Fruit fly (Drosophila melanogaster) whole organism, prepupa: ENCODE results near the gene Gr28b.

Experiments
- CG10631 ChIP-seq: fragments of 200-800 bp; sonication (Bioruptor generic); optimal IDR thresholded peaks from 2 replicates; lab custom pipeline; 2016; ENCODE audit warnings: missing biosample characterization, missing genetic modification characterization
- CG10669 ChIP-seq: fragments of 200-800 bp; sonication (Bioruptor generic); optimal IDR thresholded peaks from 3 replicates; lab custom pipeline; 2018; ENCODE audit warnings: missing biosample characterization, mild to moderate bottlenecking, missing genetic modification characterization, moderate library complexity
- CG11294 ChIP-seq: fragments of 200-800 bp; sonication (Bioruptor generic); IDR thresholded peaks from 2 replicates; pipeline ENCODE4 v1.3.6; 2022; ENCODE audit warnings: missing biosample characterization, missing genetic modification characterization
- CG11762 ChIP-seq: fragments of 200-800 bp; sonication (Bioruptor generic); optimal IDR thresholded peaks from 3 replicates; lab custom pipeline; 2016; ENCODE audit warnings: missing biosample characterization, missing genetic modification characterization; ENCODE audit not compliant: insufficient read depth
- CG11902 ChIP-seq: fragments of 200-800 bp; sonication (Bioruptor generic); optimal IDR thresholded peaks from 3 replicates; lab custom pipeline; 2016; ENCODE audit warnings: missing biosample characterization, missing genetic modification characterization
- CG15336 ChIP-seq: fragments of 200-800 bp; sonication (Bioruptor generic); IDR thresholded peaks from 2 replicates; pipeline ENCODE4 v1.3.6; 2022; ENCODE audit warnings: missing biosample characterization, missing genetic modification characterization
- CG1621 ChIP-seq: fragments of 200-800 bp; sonication (Bioruptor generic); optimal IDR thresholded peaks from 3 replicates; lab custom pipeline; 2018; ENCODE audit warnings: missing biosample characterization, mild to moderate bottlenecking, missing genetic modification characterization
- CG3032 ChIP-seq: fragments of 200-800 bp; optimal IDR thresholded peaks from 2 replicates; lab custom pipeline; 2019; ENCODE audit warnings: missing biosample characterization, mild to moderate bottlenecking, missing genetic modification characterization, moderate library complexity
- CG31627 ChIP-seq: fragments of 200-800 bp; sonication (Bioruptor generic); optimal IDR thresholded peaks from 3 replicates; lab custom pipeline; 2016; ENCODE audit warnings: missing biosample characterization, missing genetic modification characterization
- CG32006 ChIP-seq: fragments of 200-800 bp; sonication (Bioruptor generic); optimal IDR thresholded peaks from 3 replicates; lab custom pipeline; 2017; ENCODE audit warnings: missing biosample characterization, mild to moderate bottlenecking, missing genetic modification characterization
- CG34406 ChIP-seq: fragments of 200-800 bp; sonication (Bioruptor generic); optimal IDR thresholded peaks from 3 replicates; lab custom pipeline; 2016; ENCODE audit warnings: missing biosample characterization, missing genetic modification characterization
- CG3919 ChIP-seq: fragments of 200-800 bp; sonication (Bioruptor generic); optimal IDR thresholded peaks from 3 replicates; lab custom pipeline; 2016; ENCODE audit warnings: missing biosample characterization, missing genetic modification characterization
- CG6163 ChIP-seq: fragments of 200-800 bp; sonication (Bioruptor generic); IDR thresholded peaks from 3 replicates; pipeline ENCODE4 v1.3.6; 2022; ENCODE audit warnings: missing biosample characterization, missing genetic modification characterization
- CG6276 ChIP-seq: fragments of 200-800 bp; sonication (Bioruptor generic); optimal IDR thresholded peaks from 2 replicates; lab custom pipeline; 2017; ENCODE audit warnings: missing biosample characterization, mild to moderate bottlenecking, missing genetic modification characterization
- CG6792 ChIP-seq: fragments of 200-800 bp; sonication (Bioruptor generic); optimal IDR thresholded peaks from 3 replicates; lab custom pipeline; 2016; ENCODE audit warnings: missing biosample characterization, missing genetic modification characterization
- CG6808 ChIP-seq: fragments of 200-800 bp; sonication (Bioruptor generic); optimal IDR thresholded peaks from 3 replicates; lab custom pipeline; 2017; ENCODE audit warnings: missing biosample characterization, missing genetic modification characterization, mild to moderate bottlenecking, moderate library complexity, missing genetic modification reagents
- CG7368 ChIP-seq: fragments of 200-800 bp; sonication (Bioruptor generic); optimal IDR thresholded peaks from 3 replicates; lab custom pipeline; 2016; ENCODE audit warnings: missing biosample characterization, missing genetic modification characterization
- CG8319 ChIP-seq: fragments of 200-800 bp; sonication (Bioruptor generic); optimal IDR thresholded peaks from 3 replicates; lab custom pipeline; 2016; ENCODE audit warnings: missing biosample characterization, missing genetic modification characterization
- CG8632 ChIP-seq: fragments of 200-800 bp; sonication (Bioruptor generic); optimal IDR thresholded peaks from 3 replicates; lab custom pipeline; 2016; ENCODE audit warnings: missing biosample characterization, missing genetic modification characterization
- CG9139 ChIP-seq: fragments of 200-800 bp; sonication (Bioruptor generic); optimal IDR thresholded peaks from 3 replicates; lab custom pipeline; 2017; ENCODE audit warnings: missing biosample characterization, mild to moderate bottlenecking, missing genetic modification characterization
- Eip78C ChIP-seq: fragments of 200-800 bp; sonication (Bioruptor generic); peaks from one replicate; lab custom pipeline; 2016; ENCODE audit warnings: missing biosample characterization, missing genetic modification characterization
- Eip93F ChIP-seq: fragments of 200-800 bp; sonication (Bioruptor generic); optimal IDR thresholded peaks from 2 replicates; lab custom pipeline; 2016; ENCODE audit warnings: missing biosample characterization, mild to moderate bottlenecking, missing genetic modification characterization
- Ets21C ChIP-seq: fragments of 200-800 bp; sonication (Bioruptor generic); optimal IDR thresholded peaks from 3 replicates; lab custom pipeline; 2016; ENCODE audit warnings: missing biosample characterization, missing genetic modification characterization
- Ets96B ChIP-seq: fragments of 200-800 bp; optimal IDR thresholded peaks from 2 replicates; lab custom pipeline; 2019; ENCODE audit warnings: missing biosample characterization, mild to moderate bottlenecking, missing genetic modification characterization, moderate library complexity
- Gug ChIP-seq: fragments of 200-800 bp; sonication (Bioruptor generic); IDR thresholded peaks from 2 replicates; pipeline ENCODE4 v1.3.6; 2022; ENCODE audit warnings: missing biosample characterization, missing genetic modification characterization
- Hr38 ChIP-seq: sonication (Bioruptor generic); optimal IDR thresholded peaks from 2 replicates; lab custom pipeline; 2016; ENCODE audit warnings: missing biosample characterization, missing genetic modification characterization
- Hr39 ChIP-seq: fragments of 200-800 bp; sonication (Bioruptor generic); optimal IDR thresholded peaks from 2 replicates; lab custom pipeline; 2016; ENCODE audit warnings: missing biosample characterization, missing genetic modification characterization
- Hr4 ChIP-seq: fragments of 200-800 bp; sonication (Bioruptor generic); optimal IDR thresholded peaks from 3 replicates; lab custom pipeline; 2016; ENCODE audit warnings: missing biosample characterization, missing genetic modification characterization
- Lpt ChIP-seq: fragments of 200-800 bp; sonication (Bioruptor generic); optimal IDR thresholded peaks from 3 replicates; lab custom pipeline; 2016; ENCODE audit warnings: missing biosample characterization, missing genetic modification characterization
- Met ChIP-seq: fragments of 200-800 bp; sonication (Bioruptor generic); optimal IDR thresholded peaks from 3 replicates; lab custom pipeline; 2016; ENCODE audit warnings: missing biosample characterization, missing genetic modification characterization
- Smox ChIP-seq: fragments of 200-800 bp; sonication (Bioruptor generic); optimal IDR thresholded peaks from 3 replicates; lab custom pipeline; 2016; ENCODE audit warnings: missing biosample characterization, missing genetic modification characterization
- Sox14 ChIP-seq: fragments of 200-800 bp; sonication (Bioruptor generic); optimal IDR thresholded peaks from 3 replicates; lab custom pipeline; 2016; ENCODE audit warnings: missing biosample characterization, missing genetic modification characterization
- Sox15 ChIP-seq: fragments of 200-800 bp; sonication (Bioruptor generic); optimal IDR thresholded peaks from 3 replicates; lab custom pipeline; 2016; ENCODE audit warnings: missing biosample characterization, missing genetic modification characterization
- achi ChIP-seq: fragments of 200-800 bp; sonication (Bioruptor generic); optimal IDR thresholded peaks from 3 replicates; lab custom pipeline; 2016; ENCODE audit warnings: missing biosample characterization, missing genetic modification characterization
- cyc ChIP-seq: fragments of 200-800 bp; sonication (Bioruptor generic); optimal IDR thresholded peaks from 3 replicates; lab custom pipeline; 2016; ENCODE audit warnings: missing biosample characterization, missing genetic modification characterization
- dac ChIP-seq: fragments of 200-800 bp; sonication (Bioruptor generic); optimal IDR thresholded peaks from 2 replicates; lab custom pipeline; 2017; ENCODE audit warnings: missing biosample characterization, mild to moderate bottlenecking, missing genetic modification characterization
- dsx ChIP-seq: fragments of 200-800 bp; optimal IDR thresholded peaks from 3 replicates; lab custom pipeline; 2019; ENCODE audit warnings: missing biosample characterization, mild to moderate bottlenecking, missing genetic modification characterization, moderate library complexity; ENCODE audit not compliant: poor library complexity, severe bottlenecking
- esn ChIP-seq: fragments of 200-800 bp; sonication (Bioruptor generic); optimal IDR thresholded peaks from 2 replicates; lab custom pipeline; 2016; ENCODE audit warnings: missing biosample characterization, mild to moderate bottlenecking, missing genetic modification characterization, moderate library complexity
- fd85E ChIP-seq: fragments of 200-800 bp; sonication (Bioruptor generic); optimal IDR thresholded peaks from 3 replicates; lab custom pipeline; 2016; ENCODE audit warnings: missing biosample characterization, missing genetic modification characterization
- fkh ChIP-seq: fragments of 200-800 bp; sonication (Bioruptor generic); optimal IDR thresholded peaks from 3 replicates; lab custom pipeline; 2017; ENCODE audit warnings: missing biosample characterization, mild to moderate bottlenecking, missing genetic modification characterization, moderate library complexity
- lz ChIP-seq: fragments of 200-800 bp; sonication (Bioruptor generic); optimal IDR thresholded peaks from 3 replicates; lab custom pipeline; 2016; ENCODE audit warnings: missing biosample characterization, missing genetic modification characterization
- net ChIP-seq: fragments of 200-800 bp; sonication (Bioruptor generic); optimal IDR thresholded peaks from 3 replicates; lab custom pipeline; 2016; ENCODE audit warnings: missing biosample characterization, missing genetic modification characterization
- salr ChIP-seq, 2 experiments: fragments of 200-800 bp; sonication (Bioruptor generic); optimal IDR thresholded peaks; 3 replicates each; lab custom pipeline; 2016 to 2018; ENCODE audit warnings: missing biosample characterization in 2 of 2, missing genetic modification characterization in 2 of 2, mild to moderate bottlenecking in 1 of 2
- spab ChIP-seq: fragments of 200-800 bp; sonication (Bioruptor generic); optimal IDR thresholded peaks from 2 replicates; lab custom pipeline; 2017; ENCODE audit warnings: missing biosample characterization, mild to moderate bottlenecking, missing genetic modification characterization, missing genetic modification reagents
- svp ChIP-seq: fragments of 200-800 bp; sonication (Bioruptor generic); peaks from one replicate; lab custom pipeline; 2016; ENCODE audit warnings: missing biosample characterization, missing genetic modification characterization
- topi ChIP-seq: fragments of 200-800 bp; sonication (Bioruptor generic); optimal IDR thresholded peaks from 3 replicates; lab custom pipeline; 2016; ENCODE audit warnings: missing biosample characterization, missing genetic modification characterization
- vri ChIP-seq: fragments of 200-800 bp; sonication (Bioruptor generic); optimal IDR thresholded peaks from 3 replicates; lab custom pipeline; 2016; ENCODE audit warnings: missing biosample characterization, mild to moderate bottlenecking, missing genetic modification characterization

The Gr28b gene

dm6 chr2L:7437325-7437707 lies 24.7 kb downstream of the Gr28b start, which contains the start of gene CG5973 (continued):
- no peak for TF ChIP-seq CG8319 (GFP tag; lab: Kevin White, UChicago)
- TF ChIP-seq CG10631 (GFP tag; lab: Kevin White, UChicago): no peak
- no peak for TF ChIP-seq dac (GFP tag; lab: Kevin White, UChicago)
- no peak for TF ChIP-seq Ets96B (tag; lab: Kevin White, UChicago)
- no peak for TF ChIP-seq Eip93F (GFP tag; lab: Kevin White, UChicago)
- no peak for TF ChIP-seq CG11294 (GFP tag; lab: Robert Waterston, UW)
- no peak for TF ChIP-seq CG11902 (GFP tag; lab: Kevin White, UChicago)
- TF ChIP-seq Sox14: no peak
- peak; percentile 2 for TF ChIP-seq dsx (GFP tag; lab: Kevin White, UChicago)
- TF ChIP-seq esn (GFP tag; lab: Kevin White, UChicago): no peak
- TF ChIP-seq CG34406: no peak
- no peak for TF ChIP-seq Hr4 (GFP tag; lab: Kevin White, UChicago)
- TF ChIP-seq CG9139 (GFP tag; lab: Kevin White, UChicago): peak; percentile 47
- no peak for TF ChIP-seq fd85E (GFP tag; lab: Kevin White, UChicago)
- TF ChIP-seq Hr38 (GFP tag; lab: Kevin White, UChicago): no peak
- no peak for TF ChIP-seq CG11762 (GFP tag; lab: Kevin White, UChicago)
- no peak for TF ChIP-seq Smox (GFP tag; lab: Kevin White, UChicago)
- no peak for TF ChIP-seq achi
- no peak for TF ChIP-seq spab
- TF ChIP-seq Ets21C (GFP tag; lab: Kevin White, UChicago): no peak
- peak; percentile 12 for TF ChIP-seq net (GFP tag; lab: Kevin White, UChicago)
- TF ChIP-seq CG32006 (GFP tag; lab: Kevin White, UChicago): peak; percentile 43
- TF ChIP-seq CG15336 (GFP tag; lab: Robert Waterston, UW): no peak; the same call in 1 of the 2 replicates
- no peak for TF ChIP-seq cyc (GFP tag; lab: Kevin White, UChicago)
- no peak for TF ChIP-seq CG6792

- no peak for TF ChIP-seq net (GFP tag; lab: Kevin White, UChicago)
- peak; percentile 1 for TF ChIP-seq CG3919
- no peak for TF ChIP-seq CG32006 (GFP tag; lab: Kevin White, UChicago)
- no peak for TF ChIP-seq lz (GFP tag; lab: Kevin White, UChicago)
- TF ChIP-seq Gug (GFP tag; lab: Robert Waterston, UW): no peak
- no peak for TF ChIP-seq Sox15 (GFP tag; lab: Kevin White, UChicago)
- peak; percentile 50 for TF ChIP-seq Eip78C (GFP tag; lab: Kevin White, UChicago)
- TF ChIP-seq Lpt (GFP tag; lab: Kevin White, UChicago): no peak
- no peak for TF ChIP-seq CG1621 (tag; lab: Kevin White, UChicago)
- peak; percentile 86 for TF ChIP-seq vri (GFP tag; lab: Kevin White, UChicago)
- no peak for TF ChIP-seq CG3032 (tag; lab: Kevin White, UChicago)
- no peak for TF ChIP-seq CG6276
- peak; percentile 35 for TF ChIP-seq CG10669 (GFP tag; lab: Kevin White, UChicago)
- no peak for TF ChIP-seq CG8319 (GFP tag; lab: Kevin White, UChicago)
- no peak for TF ChIP-seq CG31627 (GFP tag; lab: Kevin White, UChicago)
- peak; percentile 7 for TF ChIP-seq CG8632 (GFP tag; lab: Kevin White, UChicago)
- no peak for TF ChIP-seq Sox14
- TF ChIP-seq achi: peak; percentile 2
- no peak for TF ChIP-seq Met (GFP tag; lab: Kevin White, UChicago)
- no peak for TF ChIP-seq cyc (GFP tag; lab: Kevin White, UChicago)
- TF ChIP-seq CG7368: peak; percentile 43
- TF ChIP-seq Hr4 (GFP tag; lab: Kevin White, UChicago): no peak
- no peak for TF ChIP-seq CG34406
- peak; percentile 60 for TF ChIP-seq CG10631 (GFP tag; lab: Kevin White, UChicago)
- TF ChIP-seq svp (GFP tag; lab: Kevin White, UChicago): no peak
- no peak for TF ChIP-seq CG11902 (GFP tag; lab: Kevin White, UChicago)
- no peak for TF ChIP-seq salr (GFP tag; optimal IDR thresholded peaks at IDR 0.05; lab: Kevin White, UChicago)
- TF ChIP-seq Ets21C (GFP tag; lab: Kevin White, UChicago): no peak
- no peak for TF ChIP-seq CG6792
- peak; percentile 42; the same call in 2 of the 3 replicates for TF ChIP-seq CG6163
- TF ChIP-seq CG6808 (GFP tag; lab: Kevin White, UChicago): no peak
- no peak for TF ChIP-seq dac (GFP tag; lab: Kevin White, UChicago)
- TF ChIP-seq Hr38 (GFP tag; lab: Kevin White, UChicago): peak; percentile 64
- TF ChIP-seq topi (GFP tag; lab: Kevin White, UChicago): no peak
- TF ChIP-seq fkh (GFP tag; lab: Kevin White, UChicago): peak; percentile 98
- TF ChIP-seq Hr39: no peak
- TF ChIP-seq spab: no peak
These were observed 25.3 kb downstream of the Gr28b start for dm6 chr2L:7436492-7437324.
